Worm (Caenorhabditis elegans): ENCODE data around the gene str-23.
"Not testable (repeated sequence)": the region's sequence is repeated elsewhere in the genome, so short reads cannot be mapped to it uniquely, and the experiment has no call there.

Gene str-23

ce11 chrV:15658262-15659060 is 13.8 kb downstream of the str-23 start:
- no peak for TF ChIP-seq ets-7 (tag; optimal IDR thresholded peaks at IDR 0.05)
- TF ChIP-seq scrt-1 (GFP tag; IDR thresholded peaks at IDR 0.05) = no peak
- TF ChIP-seq ceh-13 (GFP tag; optimal IDR thresholded peaks at IDR 0.05) = no peak
- no peak for TF ChIP-seq ama-1 (optimal IDR thresholded peaks at IDR 0.05)
- no peak for TF ChIP-seq F13C5.2 (tag; optimal IDR thresholded peaks at IDR 0.05)
- TF ChIP-seq B0310.2 (tag; optimal IDR thresholded peaks at IDR 0.05) = no peak
- TF ChIP-seq hmg-4 (GFP tag; optimal IDR thresholded peaks at IDR 0.05) = no peak
- TF ChIP-seq hnd-1 (tag; optimal IDR thresholded peaks at IDR 0.05) = no peak
- TF ChIP-seq aly-1 (tag; optimal IDR thresholded peaks at IDR 0.05) = no peak
- no peak for TF ChIP-seq flt-1 (GFP tag; IDR thresholded peaks at IDR 0.05)
- TF ChIP-seq ceh-36 (tag; optimal IDR thresholded peaks at IDR 0.05) = no peak
- TF ChIP-seq hmbx-1 (tag; optimal IDR thresholded peaks at IDR 0.05) = no peak
- no peak for TF ChIP-seq sea-1 (GFP tag; conservative IDR thresholded peaks at IDR 0.05)
- TF ChIP-seq pes-1 (GFP tag; IDR thresholded peaks at IDR 0.05) = no peak
- TF ChIP-seq tbx-37 (GFP tag; conservative IDR thresholded peaks at IDR 0.05) = no peak
- TF ChIP-seq tra-4 (tag; optimal IDR thresholded peaks at IDR 0.05) = no peak
- TF ChIP-seq tbx-11 (GFP tag; IDR thresholded peaks at IDR 0.05) = no peak

ce11 chrV:15661003-15661402 is 16.3 kb downstream of the str-23 start:
- TF ChIP-seq ceh-13 (GFP tag; optimal IDR thresholded peaks at IDR 0.05) (no peak), tbx-11 (GFP tag; IDR thresholded peaks at IDR 0.05) (no peak), hnd-1 (tag; optimal IDR thresholded peaks at IDR 0.05) (no peak), hmbx-1 (tag; optimal IDR thresholded peaks at IDR 0.05) (no peak), F13C5.2 (tag; optimal IDR thresholded peaks at IDR 0.05) (no peak), tra-4 (tag; optimal IDR thresholded peaks at IDR 0.05) (no peak), hmg-4 (GFP tag; optimal IDR thresholded peaks at IDR 0.05) (no peak), flt-1 (GFP tag; IDR thresholded peaks at IDR 0.05) (no peak), tbx-37 (GFP tag; conservative IDR thresholded peaks at IDR 0.05) (no peak), pes-1 (GFP tag; IDR thresholded peaks at IDR 0.05) (no peak), scrt-1 (GFP tag; IDR thresholded peaks at IDR 0.05) (no peak), B0310.2 (tag; optimal IDR thresholded peaks at IDR 0.05) (no peak), ceh-36 (tag; optimal IDR thresholded peaks at IDR 0.05) (no peak)

ce11 chrV:15661580-15661979 is 16.9 kb downstream of the str-23 start:
- no peak for TF ChIP-seq hnd-1 (tag; optimal IDR thresholded peaks at IDR 0.05)
- no peak for TF ChIP-seq hmg-4 (GFP tag; optimal IDR thresholded peaks at IDR 0.05)
- TF ChIP-seq tra-4 (tag; optimal IDR thresholded peaks at IDR 0.05) = no peak
- no peak for TF ChIP-seq tbx-11 (GFP tag; IDR thresholded peaks at IDR 0.05)
- no peak for TF ChIP-seq flt-1 (GFP tag; IDR thresholded peaks at IDR 0.05)

- no peak for TF ChIP-seq tbx-11 (GFP tag; IDR thresholded peaks at IDR 0.05)
- TF ChIP-seq aly-1 (tag; optimal IDR thresholded peaks at IDR 0.05) = no peak
- peak; percentile 3 for TF ChIP-seq ceh-36 (tag; optimal IDR thresholded peaks at IDR 0.05)
- TF ChIP-seq tbx-37 (GFP tag; conservative IDR thresholded peaks at IDR 0.05) = no peak
Measured at ce11 chrV:15664053-15664661, 19.5 kb downstream of the str-23 start.

- TF ChIP-seq sea-1 (GFP tag; conservative IDR thresholded peaks at IDR 0.05) (no peak), ama-1 (optimal IDR thresholded peaks at IDR 0.05) (no peak), flt-1 (GFP tag; IDR thresholded peaks at IDR 0.05) (no peak), aly-1 (tag; optimal IDR thresholded peaks at IDR 0.05) (no peak), B0310.2 (tag; optimal IDR thresholded peaks at IDR 0.05) (no peak), hmg-4 (GFP tag; optimal IDR thresholded peaks at IDR 0.05) (no peak), ceh-36 (tag; optimal IDR thresholded peaks at IDR 0.05) (no peak), hnd-1 (tag; optimal IDR thresholded peaks at IDR 0.05) (no peak), F13C5.2 (tag; optimal IDR thresholded peaks at IDR 0.05) (no peak), tbx-37 (GFP tag; conservative IDR thresholded peaks at IDR 0.05) (no peak)
Measured at ce11 chrV:15666718-15667117, 22.0 kb downstream of the str-23 start.

- not testable (repeated sequence) for TF ChIP-seq tbx-37 (GFP tag; conservative IDR thresholded peaks at IDR 0.05); tra-4 (tag; optimal IDR thresholded peaks at IDR 0.05); B0310.2 (tag; optimal IDR thresholded peaks at IDR 0.05)
Measured at ce11 chrV:15668200-15668599, 23.5 kb downstream of the str-23 start, which contains the start of gene F53E4.1. Gene F53E4.1 (minus strand): TSS chrV:15668300.

- TF ChIP-seq flt-1 (GFP tag; IDR thresholded peaks at IDR 0.05) (no peak), ceh-13 (GFP tag; optimal IDR thresholded peaks at IDR 0.05) (no peak), hmg-4 (GFP tag; optimal IDR thresholded peaks at IDR 0.05) (no peak), tbx-37 (GFP tag; conservative IDR thresholded peaks at IDR 0.05) (no peak)
Measured at ce11 chrV:15668870-15669269, 24.2 kb downstream of the str-23 start, which contains the start of gene K06B4.4. Gene K06B4.4 (plus strand): TSS chrV:15669170.

ce11 chrV:15670139-15670538 is 25.5 kb downstream of the str-23 start, which contains the start of gene K06B4.15:
Gene K06B4.15 (plus strand): TSS chrV:15670439.
- not testable (repeated sequence) for TF ChIP-seq B0310.2 (tag; optimal IDR thresholded peaks at IDR 0.05); ceh-13 (GFP tag; optimal IDR thresholded peaks at IDR 0.05); tbx-11 (GFP tag; IDR thresholded peaks at IDR 0.05)

All from whole organism, early embryonic.